Worm (Caenorhabditis elegans) whole organism, L4/young adult: Measurements from ENCODE around the gene ZC266.1.

Experiments
- W03F9.2 ChIP-seq: fragments of 150-350 bp; optimal IDR thresholded peaks from 2 replicates; lab custom pipeline; 2014; ENCODE audit warnings: missing biosample characterization, missing genetic modification characterization
- dao-5 ChIP-seq: sonication (generic microtip); optimal IDR thresholded peaks from 2 replicates; lab custom pipeline; 2016; ENCODE audit warnings: missing genotype, missing genetic modification characterization, moderate library complexity, missing compliant biosample characterization
- him-1 ChIP-seq: sonication (generic microtip); optimal IDR thresholded peaks from 2 replicates; lab custom pipeline; 2016; ENCODE audit warnings: missing genotype, missing genetic modification reagents, missing genetic modification characterization, missing compliant biosample characterization

Gene ZC266.1

ce11 chrV:4647279-4647819, 52.7 kb downstream of the ZC266.1 start:
- TF ChIP-seq dao-5 (tag; lab: Kevin White, UChicago) (no peak), W03F9.2 (tag; lab: Kevin White, UChicago) (no peak), him-1 (tag; lab: Kevin White, UChicago) (no peak)
